Fruit fly (Drosophila melanogaster): ENCODE data around the gene Rubicon.
A peak's percentile ranks its signal among the peaks of the same experiment; 100 is the strongest.

Rubicon gene

dm6 chrX:8709234-8709843, 32.5 kb downstream of the Rubicon start, which contains the start of gene Hexo2 (continued):
- TF ChIP-seq Adf1 (GFP tag; IDR thresholded peaks at IDR 0.05) (no peak), NK7.1 (GFP tag; optimal IDR thresholded peaks at IDR 0.05) (peak; percentile 77), Nf-YA (GFP tag; IDR thresholded peaks at IDR 0.05) (peak; percentile 93), CG12219 (GFP tag; optimal IDR thresholded peaks at IDR 0.05) (peak; percentile 92), CG7963 (GFP tag; IDR thresholded peaks at IDR 0.05; ENCODE audit: partially characterized antibody) (no peak), CoRest (tag; optimal IDR thresholded peaks at IDR 0.05) (peak; percentile 88), zen2 (GFP tag; IDR thresholded peaks at IDR 0.05; ENCODE audit: partially characterized antibody) (no peak), Six4 (GFP tag; optimal IDR thresholded peaks at IDR 0.05) (peak; percentile 93), gt (GFP tag; IDR thresholded peaks at IDR 0.05) (peak; percentile 93), ara (GFP tag; IDR thresholded peaks at IDR 0.05) (peak; percentile 96), Elba2 (GFP tag; optimal IDR thresholded peaks at IDR 0.05) (peak; percentile 5), CG17612 (GFP tag; IDR thresholded peaks at IDR 0.05) (peak; percentile 89), peb (GFP tag; IDR thresholded peaks at IDR 0.05) (peak; percentile 89), CG15601 (tag; optimal IDR thresholded peaks at IDR 0.05) (peak; percentile 87), zf30C (GFP tag; optimal IDR thresholded peaks at IDR 0.05) (peak; percentile 73), HLHmδ (GFP tag; optimal IDR thresholded peaks at IDR 0.05) (no peak), Sry-β (GFP tag; optimal IDR thresholded peaks at IDR 0.05) (peak; percentile 44), CG10274 (GFP tag; optimal IDR thresholded peaks at IDR 0.05) (peak; percentile 70), tup (GFP tag; optimal IDR thresholded peaks at IDR 0.05) (peak; percentile 85), CG14441 (GFP tag; IDR thresholded peaks at IDR 0.05) (peak; percentile 97), CG15269 (tag; optimal IDR thresholded peaks at IDR 0.05) (peak; percentile 88), Sox102F (GFP tag; optimal IDR thresholded peaks at IDR 0.05) (peak; percentile 97), CG32767 (GFP tag; IDR thresholded peaks at IDR 0.05) (peak; percentile 91), sens-2 (GFP tag; IDR thresholded peaks at IDR 0.05) (peak; percentile 94), fd64A (GFP tag; optimal IDR thresholded peaks at IDR 0.05) (peak; percentile 91), sug (tag; optimal IDR thresholded peaks at IDR 0.05) (peak; percentile 65), CG13894 (tag; optimal IDR thresholded peaks at IDR 0.05) (no peak), Bteb2 (GFP tag; optimal IDR thresholded peaks at IDR 0.05) (peak; percentile 66), Stat92E (GFP tag; optimal IDR thresholded peaks at IDR 0.05) (peak in 1 of 3 experiments; percentile 3), jumu (GFP tag; optimal IDR thresholded peaks at IDR 0.05) (peak; percentile 94), schlank (tag; optimal IDR thresholded peaks at IDR 0.05) (peak; percentile 53), CG17186 (GFP tag; optimal IDR thresholded peaks at IDR 0.05) (peak; percentile 83), ttk (GFP tag; IDR thresholded peaks at IDR 0.05) (peak; percentile 98), Spps (tag; optimal IDR thresholded peaks at IDR 0.05) (peak; percentile 65), zfh1 (GFP tag; IDR thresholded peaks at IDR 0.05) (peak; percentile 98), Mad (GFP tag; optimal IDR thresholded peaks at IDR 0.05) (peak; percentile 92), CG2875 (GFP tag; optimal IDR thresholded peaks at IDR 0.05) (peak; percentile 95), CG12155 (GFP tag; optimal IDR thresholded peaks at IDR 0.05) (peak; percentile 80), so (GFP tag; IDR thresholded peaks at IDR 0.05) (peak; percentile 96), tgo (GFP tag; IDR thresholded peaks at IDR 0.05) (peak; percentile 95), TFAM (GFP tag; optimal IDR thresholded peaks at IDR 0.05) (peak; percentile 74), CG5953 (GFP tag; IDR thresholded peaks at IDR 0.05) (peak; percentile 97), CG1602 (GFP tag; optimal IDR thresholded peaks at IDR 0.05) (peak; percentile 90), CG33213 (GFP tag; optimal IDR thresholded peaks at IDR 0.05) (peak; percentile 93), CG13624 (GFP tag; optimal IDR thresholded peaks at IDR 0.05) (peak; percentile 86), sr (GFP tag; IDR thresholded peaks at IDR 0.05) (no peak; the same call in 1 of the 3 replicates), tll (GFP tag; optimal IDR thresholded peaks at IDR 0.05) (no peak), amos (GFP tag; IDR thresholded peaks at IDR 0.05; ENCODE audit: partially characterized antibody) (no peak), E2f1 (GFP tag; IDR thresholded peaks at IDR 0.05) (peak; percentile 93), onecut (GFP tag; IDR thresholded peaks at IDR 0.05) (peak; percentile 93)
